Worm (Caenorhabditis elegans) whole organism, dauer: ENCODE data around the gene Y54G2A.26.

Experiments
- unc-62 ChIP-seq: sonication (generic microtip); optimal IDR thresholded peaks from 2 replicates; lab custom pipeline; 2017; ENCODE audit warnings: missing biosample characterization, missing genetic modification reagents, missing genetic modification characterization

The Y54G2A.26 gene

ce11 chrIV:2995372-2995771 is at the start of gene Y54G2A.26:
TSS of gene Y54G2A.26 (minus strand) at chrIV:2995472.
- no peak for TF ChIP-seq unc-62 (GFP tag; lab: Kevin White, UChicago)

ce11 chrIV:3044158-3044557 is 48.9 kb upstream of the Y54G2A.26 start:
- no peak for TF ChIP-seq unc-62 (GFP tag; lab: Kevin White, UChicago)

- no peak for TF ChIP-seq unc-62 (GFP tag; lab: Kevin White, UChicago)
These were observed 43.5 kb upstream of the Y54G2A.26 start for ce11 chrIV:3038740-3039139.

ce11 chrIV:3037932-3038331 is 42.7 kb upstream of the Y54G2A.26 start:
- no peak for TF ChIP-seq unc-62 (GFP tag; lab: Kevin White, UChicago)

ce11 chrIV:3035375-3035774 is 40.1 kb upstream of the Y54G2A.26 start:
- TF ChIP-seq unc-62 (GFP tag; lab: Kevin White, UChicago): no peak

ce11 chrIV:3032020-3032419 is 36.7 kb upstream of the Y54G2A.26 start:
- no peak for TF ChIP-seq unc-62 (GFP tag; lab: Kevin White, UChicago)

ce11 chrIV:3029882-3030281 is 34.6 kb upstream of the Y54G2A.26 start:
- no peak for TF ChIP-seq unc-62 (GFP tag; lab: Kevin White, UChicago)

- no peak for TF ChIP-seq unc-62 (GFP tag; lab: Kevin White, UChicago)
These were observed 33.6 kb upstream of the Y54G2A.26 start, which contains the start of gene ndnf-1 for ce11 chrIV:3028842-3029241. TSS of gene ndnf-1 (minus strand) at chrIV:3028942.

ce11 chrIV:3025874-3026609 is 30.8 kb upstream of the Y54G2A.26 start:
- TF ChIP-seq unc-62 (GFP tag; lab: Kevin White, UChicago): no peak

ce11 chrIV:3019438-3019837 is 24.2 kb upstream of the Y54G2A.26 start, which contains the start of gene lin-22:
TSS of gene lin-22 (plus strand) at chrIV:3019738.
- no peak for TF ChIP-seq unc-62 (GFP tag; lab: Kevin White, UChicago)

ce11 chrIV:3018588-3018987 is 23.3 kb upstream of the Y54G2A.26 start:
- TF ChIP-seq unc-62 (GFP tag; lab: Kevin White, UChicago): no peak

- TF ChIP-seq unc-62 (GFP tag; lab: Kevin White, UChicago): no peak
These were observed 20.9 kb upstream of the Y54G2A.26 start for ce11 chrIV:3016202-3016601.

ce11 chrIV:3014610-3015009 is 19.3 kb upstream of the Y54G2A.26 start:
- no peak for TF ChIP-seq unc-62 (GFP tag; lab: Kevin White, UChicago)

ce11 chrIV:3012374-3013142 is 17.3 kb upstream of the Y54G2A.26 start, which contains the start of the genes Y54G2A.28 and vrp-1:
TSS of gene Y54G2A.28 (minus strand) at chrIV:3012421.
TSS of gene vrp-1 (plus strand) at chrIV:3012587.
- TF ChIP-seq unc-62 (GFP tag; lab: Kevin White, UChicago): no peak

- no peak for TF ChIP-seq unc-62 (GFP tag; lab: Kevin White, UChicago)
These were observed 16.4 kb upstream of the Y54G2A.26 start for ce11 chrIV:3011647-3012046.

- TF ChIP-seq unc-62 (GFP tag; lab: Kevin White, UChicago): no peak
These were observed 13.6 kb upstream of the Y54G2A.26 start, which contains the start of gene Y54G2A.73 for ce11 chrIV:3008828-3009227. TSS of gene Y54G2A.73 (minus strand) at chrIV:3008892.
